Fruit fly (Drosophila melanogaster) whole organism, prepupa: ENCODE data around the gene Rbf2.

Experiments used
- CG6854 ChIP-seq: fragments of 200-800 bp; sonication (Bioruptor generic); optimal IDR thresholded peaks from 2 replicates; lab custom pipeline; 2017; ENCODE audit warnings: missing biosample characterization, mild to moderate bottlenecking, missing genetic modification characterization
- Gug ChIP-seq: fragments of 200-800 bp; sonication (Bioruptor generic); IDR thresholded peaks from 2 replicates; pipeline ENCODE4 v1.3.6; 2022; ENCODE audit warnings: missing biosample characterization, missing genetic modification characterization
- Sox102F ChIP-seq: fragments of 200-800 bp; sonication (Bioruptor generic); optimal IDR thresholded peaks from 2 replicates; lab custom pipeline; 2016; ENCODE audit warnings: missing biosample characterization, mild to moderate bottlenecking, missing genetic modification characterization
- acj6 ChIP-seq: fragments of 200-800 bp; sonication (Bioruptor generic); optimal IDR thresholded peaks from 3 replicates; lab custom pipeline; 2016; ENCODE audit warnings: missing biosample characterization, missing genetic modification characterization
- fd85E ChIP-seq: fragments of 200-800 bp; sonication (Bioruptor generic); optimal IDR thresholded peaks from 3 replicates; lab custom pipeline; 2016; ENCODE audit warnings: missing biosample characterization, missing genetic modification characterization
- ss ChIP-seq, 2 experiments: fragments of 200-800 bp; sonication (Bioruptor generic); optimal IDR thresholded peaks; 2 replicates in 1 of 2; 3 replicates in 1 of 2; lab custom pipeline; 2017 to 2018; ENCODE audit warnings: mild to moderate bottlenecking in 2 of 2, missing biosample characterization in 2 of 2, missing genetic modification characterization in 2 of 2, moderate library complexity in 1 of 2
- vri ChIP-seq: fragments of 200-800 bp; sonication (Bioruptor generic); optimal IDR thresholded peaks from 3 replicates; lab custom pipeline; 2016; ENCODE audit warnings: missing biosample characterization, mild to moderate bottlenecking, missing genetic modification characterization

DNA sequence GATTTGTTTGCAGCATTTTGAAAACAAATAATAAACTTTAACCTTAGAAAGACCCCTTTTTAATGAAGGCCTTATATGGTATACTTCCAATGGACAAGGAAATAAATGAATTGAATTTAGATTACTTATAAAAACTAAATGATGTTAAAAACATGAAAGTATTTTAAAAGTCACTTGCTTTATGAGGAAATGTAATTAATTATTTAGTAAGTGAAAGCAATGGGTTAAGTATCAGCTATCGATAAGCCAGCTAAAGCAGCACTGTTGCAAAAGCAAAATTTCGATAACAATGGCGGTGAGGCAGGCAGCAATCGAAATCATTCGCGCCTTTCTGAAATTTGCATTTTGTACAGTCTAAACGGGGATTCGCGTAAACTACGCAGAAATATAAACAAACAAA lies at the start of gene Rbf2, which contains the start of gene CG32856:
- TF ChIP-seq Sox102F (GFP tag; lab: Kevin White, UChicago) (peak; percentile 85), ss (GFP tag; optimal IDR thresholded peaks at IDR 0.05; lab: Kevin White, UChicago) (peak in 1 of 2 experiments; percentile 76), Gug (GFP tag; lab: Robert Waterston, UW) (no peak), CG6854 (GFP tag; lab: Kevin White, UChicago) (no peak), acj6 (GFP tag; lab: Kevin White, UChicago) (peak; percentile 93), vri (GFP tag; lab: Kevin White, UChicago) (no peak), fd85E (no peak)
